Worm (Caenorhabditis elegans) whole organism, L4 larva: ENCODE data around the gene sox-4.
A peak's percentile ranks its signal among the peaks of the same experiment; 100 is the strongest.

Experiments
- F10B5.3 ChIP-seq: sonication (generic microtip); optimal IDR thresholded peaks from 2 replicates; lab custom pipeline; 2016; ENCODE audit warnings: mild to moderate bottlenecking, missing genetic modification characterization, missing compliant biosample characterization
- F37D6.2 ChIP-seq: sonication (generic microtip); optimal IDR thresholded peaks from 2 replicates; lab custom pipeline; 2016; ENCODE audit warnings: mild to moderate bottlenecking, missing genetic modification characterization, missing compliant biosample characterization
- F44E2.7 ChIP-seq: fragments of 200-800 bp; sonication (Bioruptor generic); IDR thresholded peaks from 2 replicates; pipeline ENCODE4 v2.1.2; 2022; ENCODE audit warnings: missing genetic modification characterization, missing compliant biosample characterization
- T26A8.4 ChIP-seq: fragments of 200-800 bp; sonication (Bioruptor generic); IDR thresholded peaks from 2 replicates; pipeline ENCODE4 v1.3.6; 2022; ENCODE audit warnings: missing genetic modification characterization, missing compliant biosample characterization
- Y75B8A.6 ChIP-seq: fragments of 200-800 bp; sonication (Bioruptor generic); IDR thresholded peaks from 2 replicates; pipeline ENCODE4 v1.3.6; 2022; ENCODE audit warnings: missing genetic modification reagents, missing genetic modification characterization, missing compliant biosample characterization
- ZK546.5 ChIP-seq, 2 experiments: sonication (generic microtip); optimal IDR thresholded peaks; 2 replicates each; lab custom pipeline; 2017; ENCODE audit warnings: missing biosample characterization in 2 of 2, missing genetic modification characterization in 2 of 2
- aha-1 ChIP-seq: fragments of 150-350 bp; peaks from one replicate; lab custom pipeline; 2014; ENCODE audit warnings: missing biosample characterization, missing genetic modification characterization
- ama-1 ChIP-seq: fragments of 150-350 bp; optimal IDR thresholded peaks from 2 replicates; lab custom pipeline; 2014; ENCODE audit warnings: inconsistent platforms, mixed read lengths
- ceh-44 ChIP-seq: fragments of 200-800 bp; sonication (Bioruptor generic); IDR thresholded peaks from 2 replicates; pipeline ENCODE4 v1.3.6; 2022; ENCODE audit warnings: missing genetic modification reagents, missing genetic modification characterization, missing compliant biosample characterization
- daf-16 ChIP-seq, 3 experiments: sonication (generic microtip); optimal IDR thresholded peaks; 2 replicates each; lab custom pipeline; 2016 to 2017; ENCODE audit warnings: missing genetic modification characterization in 3 of 3, missing genetic modification reagents in 3 of 3, mild to moderate bottlenecking in 2 of 3, missing compliant biosample characterization in 2 of 3, missing biosample characterization in 1 of 3, moderate library complexity in 1 of 3
- dmd-6 ChIP-seq: fragments of 200-800 bp; sonication (Bioruptor generic); IDR thresholded peaks from 2 replicates; pipeline ENCODE4 v1.3.6; 2022; ENCODE audit warnings: missing genetic modification reagents, missing genetic modification characterization, missing compliant biosample characterization
- dmd-8 ChIP-seq: fragments of 200-800 bp; sonication (Bioruptor generic); IDR thresholded peaks from 2 replicates; pipeline ENCODE4 v1.3.6; 2022; ENCODE audit warnings: missing genetic modification characterization, missing compliant biosample characterization
- dpl-1 ChIP-seq: fragments of 150-350 bp; optimal IDR thresholded peaks from 2 replicates; lab custom pipeline; 2014; ENCODE audit warnings: missing biosample characterization, missing genetic modification reagents, missing genetic modification characterization
- duxl-1 ChIP-seq: sonication (generic microtip); optimal IDR thresholded peaks from 2 replicates; lab custom pipeline; 2016; ENCODE audit warnings: mild to moderate bottlenecking, missing genetic modification characterization, moderate library complexity, missing compliant biosample characterization; ENCODE audit not compliant: poor library complexity
- egl-27 ChIP-seq: sonication (generic microtip); optimal IDR thresholded peaks from 3 replicates; lab custom pipeline; 2017; ENCODE audit warnings: missing biosample characterization, missing genetic modification reagents, missing genetic modification characterization
- gei-8 ChIP-seq: fragments of 200-800 bp; sonication (Bioruptor generic); optimal IDR thresholded peaks from 2 replicates; lab custom pipeline; 2018; ENCODE audit warnings: mild to moderate bottlenecking, missing genetic modification characterization, missing compliant biosample characterization
- hif-1 ChIP-seq, 2 experiments: sonication (generic microtip); optimal IDR thresholded peaks; 2 replicates each; lab custom pipeline; 2016 to 2017; ENCODE audit warnings: missing compliant biosample characterization in 2 of 2, missing genetic modification characterization in 2 of 2, missing genetic modification reagents in 2 of 2, missing genotype in 2 of 2, mild to moderate bottlenecking in 1 of 2
- hlh-11 ChIP-seq: fragments of 200-800 bp; sonication (Bioruptor generic); optimal IDR thresholded peaks from 2 replicates; lab custom pipeline; 2018; ENCODE audit warnings: mild to moderate bottlenecking, missing genetic modification characterization, missing compliant biosample characterization
- hlh-30 ChIP-seq: sonication (generic microtip); optimal IDR thresholded peaks from 2 replicates; lab custom pipeline; 2017; ENCODE audit warnings: antibody characterized with exemption, mild to moderate bottlenecking, missing genetic modification characterization, missing compliant biosample characterization; ENCODE audit not compliant: insufficient read depth
- hmg-1.1 ChIP-seq: fragments of 200-800 bp; sonication (Bioruptor generic); IDR thresholded peaks from 2 replicates; pipeline ENCODE4 v1.3.6; 2022; ENCODE audit warnings: missing genetic modification reagents, missing genetic modification characterization, missing compliant biosample characterization
- lin-1 ChIP-seq: fragments of 200-800 bp; sonication (Bioruptor generic); IDR thresholded peaks from 2 replicates; pipeline ENCODE4 v1.3.6; 2022; ENCODE audit warnings: missing genetic modification reagents, missing genetic modification characterization, missing compliant biosample characterization
- madf-9 ChIP-seq: fragments of 200-800 bp; sonication (Bioruptor generic); conservative IDR thresholded peaks from 2 replicates; pipeline ENCODE4 v1.3.6; 2022; ENCODE audit warnings: missing genetic modification reagents, missing genetic modification characterization, missing compliant biosample characterization
- mes-2 ChIP-seq: sonication (generic microtip); optimal IDR thresholded peaks from 2 replicates; lab custom pipeline; 2016; ENCODE audit warnings: missing genotype, mild to moderate bottlenecking, missing genetic modification characterization, missing compliant biosample characterization; ENCODE audit not compliant: poor library complexity, severe bottlenecking
- nhr-11 ChIP-seq: fragments of 150-350 bp; optimal IDR thresholded peaks from 2 replicates; lab custom pipeline; 2014; ENCODE audit warnings: missing biosample characterization, missing genetic modification characterization
- nhr-28 ChIP-seq: fragments of 150-350 bp; optimal IDR thresholded peaks from 2 replicates; lab custom pipeline; 2014; ENCODE audit warnings: missing biosample characterization, missing genetic modification characterization
- nhr-41 ChIP-seq: fragments of 200-800 bp; sonication (Bioruptor generic); IDR thresholded peaks from 2 replicates; pipeline ENCODE4 v1.3.6; 2022; ENCODE audit warnings: missing genetic modification reagents, missing genetic modification characterization, missing compliant biosample characterization
- nhr-6 ChIP-seq: fragments of 150-350 bp; optimal IDR thresholded peaks from 2 replicates; lab custom pipeline; 2014; ENCODE audit warnings: missing biosample characterization, missing genetic modification characterization
- nhr-76 ChIP-seq: fragments of 150-350 bp; optimal IDR thresholded peaks from 2 replicates; lab custom pipeline; 2014; ENCODE audit warnings: missing biosample characterization, missing genetic modification characterization
- nhr-77 ChIP-seq: fragments of 150-350 bp; optimal IDR thresholded peaks from 2 replicates; lab custom pipeline; 2014; ENCODE audit warnings: missing biosample characterization, missing genetic modification characterization
- pha-4 ChIP-seq, 2 experiments: fragments of 150-350 bp in 1 of 2; fragments of 200-800 bp in 1 of 2; sonication (Bioruptor generic) in 1 of 2; IDR thresholded peaks in 1 of 2; optimal IDR thresholded peaks in 1 of 2; 2 replicates each; pipeline versions ENCODE4 v1.3.6 to Lab custom; 2014 to 2022; ENCODE audit warnings: missing genetic modification characterization in 2 of 2, missing genetic modification reagents in 2 of 2, missing biosample characterization in 1 of 2, missing compliant biosample characterization in 1 of 2
- set-16 ChIP-seq: fragments of 200-800 bp; sonication (Bioruptor generic); IDR thresholded peaks from 2 replicates; pipeline ENCODE4 v1.3.6; 2022; ENCODE audit warnings: missing genetic modification reagents, missing genetic modification characterization, missing compliant biosample characterization
- unc-62 ChIP-seq, 3 experiments: fragments of 150-350 bp in 1 of 3; sonication (generic microtip); optimal IDR thresholded peaks in 2 of 3; peaks in 1 of 3; 1 replicate in 1 of 3; 2 replicates in 2 of 3; lab custom pipeline; 2014 to 2017; ENCODE audit warnings: missing biosample characterization in 3 of 3, missing genetic modification characterization in 3 of 3, missing genetic modification reagents in 3 of 3, missing genotype in 1 of 3
- vab-7 ChIP-seq: fragments of 200-800 bp; sonication (Bioruptor generic); IDR thresholded peaks from 2 replicates; pipeline ENCODE4 v1.3.6; 2022; ENCODE audit warnings: missing genetic modification reagents, missing genetic modification characterization, missing compliant biosample characterization
- zfp-2 ChIP-seq: sonication (generic microtip); optimal IDR thresholded peaks from 2 replicates; lab custom pipeline; 2016; ENCODE audit warnings: mild to moderate bottlenecking, missing genetic modification characterization, missing compliant biosample characterization
- ztf-7 ChIP-seq: fragments of 150-350 bp; optimal IDR thresholded peaks from 2 replicates; lab custom pipeline; 2014; ENCODE audit warnings: missing biosample characterization, missing genetic modification characterization

Gene sox-4

DNA sequence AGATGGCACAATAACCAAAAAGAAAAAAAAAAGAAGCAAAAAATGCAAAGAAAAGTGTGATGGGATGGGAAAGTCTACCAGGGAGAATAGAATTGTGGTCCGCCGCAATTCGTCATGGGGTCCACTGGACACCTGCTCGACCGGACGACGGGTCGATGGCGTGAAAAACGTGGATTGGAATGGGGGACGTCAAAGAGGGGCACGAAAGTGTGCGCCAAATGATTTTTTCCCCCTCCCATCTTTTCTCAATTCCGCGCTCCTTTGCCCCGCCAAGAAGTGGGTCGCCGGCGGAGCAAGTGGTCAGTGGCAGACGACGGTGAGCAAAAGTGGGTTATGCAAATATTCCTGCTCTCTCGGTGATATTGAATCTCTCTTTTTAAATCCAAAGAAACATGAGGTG lies 40.8 kb downstream of the sox-4 start:
- peak; percentile 79 for TF ChIP-seq aha-1 (tag; lab: Kevin White, UChicago)
- TF ChIP-seq hlh-30 (tag; lab: Kevin White, UChicago), result peak; percentile 15
- peak; percentile 26 for TF ChIP-seq mes-2 (tag; lab: Kevin White, UChicago)
- TF ChIP-seq hlh-11 (tag; lab: Kevin White, UChicago), result peak; percentile 10
- TF ChIP-seq ZK546.5 (tag; optimal IDR thresholded peaks at IDR 0.05; lab: Kevin White, UChicago), result no peak
- peak; percentile 66 for TF ChIP-seq set-16
- no peak for TF ChIP-seq daf-16 (GFP tag; optimal IDR thresholded peaks at IDR 0.05; lab: Kevin White, UChicago)
- no peak for TF ChIP-seq daf-16 (tag; optimal IDR thresholded peaks at IDR 0.05; lab: Kevin White, UChicago)

- TF ChIP-seq dmd-8 (GFP tag; lab: Robert Waterston, UW) (no peak), ceh-44 (GFP tag; lab: Robert Waterston, UW) (no peak), daf-16 (GFP tag; optimal IDR thresholded peaks at IDR 0.05; lab: Kevin White, UChicago) (no peak), daf-16 (tag; optimal IDR thresholded peaks at IDR 0.05; lab: Kevin White, UChicago) (no peak), T26A8.4 (GFP tag; lab: Robert Waterston, UW) (no peak), dmd-6 (no peak), unc-62 (GFP tag; optimal IDR thresholded peaks at IDR 0.05 in 1 of 2; lab: Kevin White, UChicago) (no peak), unc-62 (tag; optimal IDR thresholded peaks at IDR 0.05; lab: Kevin White, UChicago) (no peak), F44E2.7 (GFP tag; lab: Robert Waterston, UW) (no peak), madf-9 (GFP tag; lab: Robert Waterston, UW) (no peak), ztf-7 (tag; lab: Kevin White, UChicago) (no peak), pha-4 (GFP tag; IDR thresholded peaks at IDR 0.05; lab: Robert Waterston, UW) (no peak), pha-4 (tag; optimal IDR thresholded peaks at IDR 0.05; lab: Kevin White, UChicago) (no peak), ama-1 (lab: Kevin White, UChicago) (no peak), Y75B8A.6 (GFP tag; lab: Robert Waterston, UW) (no peak)
Measured at ce11 chrX:3467004-3467761, 41.6 kb downstream of the sox-4 start.

DNA sequence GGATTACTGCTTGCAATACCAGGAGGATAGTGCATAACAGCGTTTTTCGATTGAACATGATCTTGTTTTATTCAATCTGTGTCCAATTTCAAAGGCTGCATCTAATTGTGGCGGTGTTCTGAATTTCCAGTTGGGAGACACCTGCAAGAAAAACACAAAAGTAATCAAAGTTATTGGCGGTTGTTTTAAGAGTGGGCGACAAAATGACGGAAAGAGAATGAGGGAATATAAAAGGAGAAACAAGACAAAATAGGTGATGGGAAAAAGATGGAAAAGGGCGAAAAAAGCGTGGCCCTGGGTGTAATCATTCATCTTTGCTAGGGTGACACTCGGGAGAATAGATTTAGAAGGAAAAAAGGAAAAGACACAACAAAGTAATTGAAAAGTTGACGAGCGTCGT lies 43.0 kb downstream of the sox-4 start, which contains the start of the genes ZK377.15 and sax-3:
TSS of gene ZK377.15 (minus strand) at position 101 of the 400 bp plus-strand sequence.
TSS of gene sax-3 (minus strand) at position 143 of the 400 bp plus-strand sequence.
- TF ChIP-seq lin-1 (GFP tag; lab: Robert Waterston, UW) (no peak), hif-1 (tag; optimal IDR thresholded peaks at IDR 0.05; lab: Kevin White, UChicago) (no peak), nhr-11 (tag; lab: Kevin White, UChicago) (no peak), dpl-1 (no peak), F37D6.2 (no peak), nhr-76 (tag; lab: Kevin White, UChicago) (no peak), vab-7 (GFP tag; lab: Robert Waterston, UW) (no peak), hmg-1.1 (GFP tag; lab: Robert Waterston, UW) (no peak), nhr-77 (no peak), F10B5.3 (tag; lab: Kevin White, UChicago) (no peak), ama-1 (lab: Kevin White, UChicago) (no peak), gei-8 (GFP tag; lab: Kevin White, UChicago) (no peak), hlh-11 (tag; lab: Kevin White, UChicago) (no peak), duxl-1 (tag; lab: Kevin White, UChicago) (no peak), nhr-6 (tag; lab: Kevin White, UChicago) (no peak), nhr-28 (tag; lab: Kevin White, UChicago) (no peak), nhr-41 (GFP tag; lab: Robert Waterston, UW) (no peak), zfp-2 (no peak), egl-27 (tag; lab: Kevin White, UChicago) (no peak)
